Fruit fly (Drosophila melanogaster): ENCODE results near the gene CG43391.
A peak's percentile ranks its signal among the peaks of the same experiment; 100 is the strongest.

The CG43391 gene

DNA sequence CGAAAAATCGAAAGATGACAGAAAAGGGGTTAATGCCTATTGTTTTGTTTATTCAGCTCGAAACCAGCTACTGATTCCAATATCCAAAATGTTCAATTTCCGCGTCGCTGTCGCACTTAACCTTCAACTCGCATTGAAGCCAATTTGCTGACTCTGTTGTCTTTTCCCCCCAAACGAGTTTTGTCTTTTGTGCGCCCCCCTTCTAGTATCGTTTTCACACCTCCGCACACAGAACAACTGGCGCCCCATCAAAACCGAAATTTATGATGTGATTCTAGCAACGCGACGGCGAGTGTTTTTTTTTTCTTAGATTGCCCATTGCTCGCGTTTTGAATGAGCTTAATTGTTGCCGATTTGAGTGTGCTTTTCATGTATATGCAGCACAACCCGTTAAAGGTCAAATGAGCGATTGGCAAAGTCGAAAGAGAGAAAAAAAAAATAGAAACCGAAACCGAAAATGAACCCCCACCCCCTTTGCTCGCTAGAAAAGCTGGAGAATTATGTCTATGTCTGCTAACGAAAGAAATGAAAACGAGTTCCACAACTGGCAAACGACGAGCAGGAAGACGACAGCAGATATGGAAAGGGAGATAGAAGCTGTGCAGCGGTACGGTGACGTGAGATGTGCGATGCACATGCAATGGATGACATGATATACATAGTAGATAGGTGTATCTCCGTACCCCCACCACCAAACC, 30.3 kb downstream of the CG43391 start:
- TF ChIP-seq zfh1 (GFP tag; IDR thresholded peaks at IDR 0.05) (no peak), mirr (GFP tag; optimal IDR thresholded peaks at IDR 0.05) (peak; percentile 68), CG31224 (GFP tag; IDR thresholded peaks at IDR 0.05) (no peak), CG8290 (GFP tag; optimal IDR thresholded peaks at IDR 0.05) (no peak), CG8290 (tag; optimal IDR thresholded peaks at IDR 0.05) (peak in 1 of 2 experiments; percentile 64), dysf (GFP tag; IDR thresholded peaks at IDR 0.05) (peak; percentile 12; the same call in 1 of the 3 replicates), CG31388 (GFP tag; optimal IDR thresholded peaks at IDR 0.05) (no peak), pfk (GFP tag; optimal IDR thresholded peaks at IDR 0.05) (no peak), CG10543 (GFP tag; optimal IDR thresholded peaks at IDR 0.05) (peak; percentile 5), row (GFP tag; IDR thresholded peaks at IDR 0.05) (no peak), danr (GFP tag; IDR thresholded peaks at IDR 0.05) (no peak), ftz-f1 (GFP tag; optimal IDR thresholded peaks at IDR 0.05) (peak; percentile 75), rib (GFP tag; IDR thresholded peaks at IDR 0.05) (peak; percentile 37; the same call in 1 of the 2 replicates), H2.0 (GFP tag; IDR thresholded peaks at IDR 0.05) (no peak), zfh2 (GFP tag; optimal IDR thresholded peaks at IDR 0.05) (no peak), Med (GFP tag) (peak; percentile 89), her (GFP tag; optimal IDR thresholded peaks at IDR 0.05) (peak; percentile 23), CG6765 (GFP tag; optimal IDR thresholded peaks at IDR 0.05) (peak; percentile 22), CG2889 (GFP tag; IDR thresholded peaks at IDR 0.05) (no peak), CG13296 (GFP tag; optimal IDR thresholded peaks at IDR 0.05) (peak; percentile 8), emc (GFP tag; optimal IDR thresholded peaks at IDR 0.05) (no peak), Trl (optimal IDR thresholded peaks at IDR 0.05) (no peak), Trl (GFP tag; optimal IDR thresholded peaks at IDR 0.05) (no peak), Hr78 (GFP tag; optimal IDR thresholded peaks at IDR 0.05) (peak in 1 of 2 experiments; percentile 49), CG8765 (GFP tag; IDR thresholded peaks at IDR 0.05) (no peak), CG14860 (GFP tag; IDR thresholded peaks at IDR 0.05; ENCODE audit: partially characterized antibody) (no peak), bigmax (GFP tag; optimal IDR thresholded peaks at IDR 0.05) (no peak), Vsx1 (GFP tag; optimal IDR thresholded peaks at IDR 0.05) (peak; percentile 48), ci (GFP tag; IDR thresholded peaks at IDR 0.05) (no peak), CG18619 (GFP tag; optimal IDR thresholded peaks at IDR 0.05) (no peak), CTCF (GFP tag; optimal IDR thresholded peaks at IDR 0.05) (no peak), CG4730 (GFP tag; IDR thresholded peaks at IDR 0.05) (no peak), Rfx (GFP tag; IDR thresholded peaks at IDR 0.05) (peak; percentile 59), sob (GFP tag; IDR thresholded peaks at IDR 0.05) (0 out of 2 replicates have a peak, but pooled peaks have one; percentile 24), E2f1 (GFP tag; IDR thresholded peaks at IDR 0.05) (peak; percentile 7; the same call in 1 of the 2 replicates), CG7786 (GFP tag; optimal IDR thresholded peaks at IDR 0.05) (no peak), luna (GFP tag; optimal IDR thresholded peaks at IDR 0.05) (no peak), Eip74EF (GFP tag; optimal IDR thresholded peaks at IDR 0.05) (peak in 1 of 2 experiments; percentile 69), NFAT (GFP tag; IDR thresholded peaks at IDR 0.05) (0 out of 2 replicates have a peak, but pooled peaks have one; percentile 6), D19B (GFP tag; optimal IDR thresholded peaks at IDR 0.05) (no peak), CG10431 (GFP tag; optimal IDR thresholded peaks at IDR 0.05) (peak; percentile 7), z (GFP tag; IDR thresholded peaks at IDR 0.05) (peak; percentile 37; the same call in 1 of the 3 replicates), run (tag; optimal IDR thresholded peaks at IDR 0.05) (no peak), jumu (GFP tag; optimal IDR thresholded peaks at IDR 0.05) (no peak), CG34224 (GFP tag; IDR thresholded peaks at IDR 0.05; ENCODE audit: partially characterized antibody) (no peak), CG10274 (GFP tag; optimal IDR thresholded peaks at IDR 0.05) (no peak), repo (GFP tag; optimal IDR thresholded peaks at IDR 0.05) (no peak), CG11695 (GFP tag; IDR thresholded peaks at IDR 0.05) (peak; percentile 45; the same call in 1 of the 3 replicates), slp2 (GFP tag; optimal IDR thresholded peaks at IDR 0.05) (no peak), CG1647 (GFP tag; optimal IDR thresholded peaks at IDR 0.05) (no peak), Dek (tag; optimal IDR thresholded peaks at IDR 0.05) (no peak), Six4 (GFP tag; optimal IDR thresholded peaks at IDR 0.05) (no peak)
